Fruit fly (Drosophila melanogaster) whole organism, pupa: ENCODE data around the gene Jhbp4.

Experiments
- CG13204 ChIP-seq: fragments of 200-800 bp; sonication (Bioruptor generic); optimal IDR thresholded peaks from 2 replicates; lab custom pipeline; 2018; ENCODE audit warnings: missing biosample characterization, mild to moderate bottlenecking, missing genetic modification characterization, moderate library complexity
- CG17806 ChIP-seq: fragments of 200-800 bp; sonication (Bioruptor generic); optimal IDR thresholded peaks from 2 replicates; lab custom pipeline; 2018; ENCODE audit warnings: missing biosample characterization, mild to moderate bottlenecking, missing genetic modification characterization, moderate library complexity
- CG32121 ChIP-seq: fragments of 200-800 bp; sonication (Bioruptor generic); IDR thresholded peaks from 2 replicates; pipeline ENCODE4 v1.3.6; 2022; ENCODE audit warnings: missing biosample characterization, missing genetic modification characterization
- CG4496 ChIP-seq: fragments of 200-800 bp; sonication (Bioruptor generic); IDR thresholded peaks from 3 replicates; pipeline ENCODE4 v1.3.6; 2022; ENCODE audit warnings: missing biosample characterization, missing genetic modification characterization
- Ets98B ChIP-seq: fragments of 200-800 bp; sonication (Bioruptor generic); IDR thresholded peaks from 2 replicates; pipeline ENCODE4 v1.3.6; 2022; ENCODE audit warnings: missing biosample characterization, missing genetic modification characterization
- Pif1A ChIP-seq: fragments of 200-800 bp; sonication (Bioruptor generic); optimal IDR thresholded peaks from 3 replicates; lab custom pipeline; 2016; ENCODE audit warnings: missing biosample characterization, missing genetic modification characterization
- gl ChIP-seq: fragments of 200-800 bp; sonication (Bioruptor generic); optimal IDR thresholded peaks from 2 replicates; lab custom pipeline; 2018; ENCODE audit warnings: missing biosample characterization, mild to moderate bottlenecking, missing genetic modification characterization
- rn ChIP-seq: fragments of 200-800 bp; sonication (Bioruptor generic); IDR thresholded peaks from 2 replicates; pipeline ENCODE4 v1.3.6; 2022; ENCODE audit warnings: missing biosample characterization, missing genetic modification characterization

DNA sequence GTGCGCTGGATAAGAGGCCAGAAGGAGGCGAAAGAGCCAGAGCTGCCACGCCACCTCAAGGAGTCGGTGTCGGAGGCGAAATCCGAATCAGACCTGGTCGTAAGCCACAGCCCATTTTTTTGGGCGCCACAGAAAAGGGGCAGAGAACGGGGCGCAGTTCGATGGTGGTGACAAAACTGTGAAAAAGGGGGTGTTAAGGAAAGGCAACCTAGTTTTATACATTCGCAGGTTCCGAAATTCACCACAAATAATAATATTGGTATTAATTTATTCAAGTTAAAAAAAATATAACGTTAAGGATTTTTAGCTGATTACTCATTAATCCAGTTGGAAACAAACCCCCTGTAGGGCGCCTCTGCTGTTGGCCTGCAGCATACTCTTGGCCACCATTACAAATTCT lies 19.7 kb upstream of the Jhbp4 start:
- TF ChIP-seq Pif1A (GFP tag; lab: Kevin White, UChicago) = no peak
- no peak for TF ChIP-seq CG32121 (GFP tag; lab: Robert Waterston, UW)
- TF ChIP-seq CG13204 = no peak
- TF ChIP-seq Ets98B (GFP tag; lab: Robert Waterston, UW) = no peak
- no peak for TF ChIP-seq rn (GFP tag; lab: Robert Waterston, UW)
- no peak for TF ChIP-seq CG17806 (tag; lab: Kevin White, UChicago)
- TF ChIP-seq CG4496 (GFP tag; lab: Robert Waterston, UW) = no peak
- TF ChIP-seq gl (tag; lab: Kevin White, UChicago) = no peak
